Worm (Caenorhabditis elegans): ENCODE measurements around the gene Y37E11AL.3.

Y37E11AL.3 gene

ce11 chrIV:3721973-3722372 lies 27.2 kb downstream of the Y37E11AL.3 start:
- TF ChIP-seq elt-2 (tag; optimal IDR thresholded peaks at IDR 0.05): peak; percentile 52
- no peak for TF ChIP-seq pag-3 (tag; optimal IDR thresholded peaks at IDR 0.05; ENCODE audit: borderline replicate concordance)

ce11 chrIV:3722690-3723089 lies 28.0 kb downstream of the Y37E11AL.3 start, which contains the start of gene Y37E11AM.4:
Gene Y37E11AM.4, minus strand, starts transcription at chrIV:3722790.
- TF ChIP-seq ceh-6 (GFP tag; optimal IDR thresholded peaks at IDR 0.05) (no peak), unc-42 (tag; optimal IDR thresholded peaks at IDR 0.05) (no peak), nfya-1 (tag; optimal IDR thresholded peaks at IDR 0.05) (no peak), tbx-2 (tag; optimal IDR thresholded peaks at IDR 0.05) (no peak), pha-4 (tag; optimal IDR thresholded peaks at IDR 0.05) (no peak), ztf-16 (tag; optimal IDR thresholded peaks at IDR 0.05) (no peak)

DNA sequence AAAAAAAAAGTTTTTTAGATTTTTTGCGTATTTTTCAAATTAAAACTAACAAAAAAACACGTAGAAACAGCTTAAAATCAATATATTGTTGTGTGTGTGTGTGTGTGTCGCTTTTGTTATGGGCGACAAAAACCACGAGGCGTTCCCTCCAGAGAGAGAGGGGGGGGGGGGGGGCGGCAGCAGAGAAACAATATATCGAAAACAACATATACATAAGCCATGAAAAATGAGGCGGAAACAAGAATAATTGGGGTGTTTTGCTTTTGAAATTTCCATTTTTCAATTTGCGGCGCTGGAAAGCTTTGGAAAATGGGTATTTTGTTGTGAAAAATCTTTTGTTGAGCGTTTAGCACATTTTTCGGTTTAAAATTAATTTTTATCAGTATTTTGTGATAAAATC lies 30.6 kb downstream of the Y37E11AL.3 start, which contains the start of gene Y37E11AM.2:
TSS of gene Y37E11AM.2 (minus strand) at position 101 of the 400 bp plus-strand sequence.
- TF ChIP-seq gmeb-2 (tag; optimal IDR thresholded peaks at IDR 0.05) (no peak), F13H6.1 (tag; optimal IDR thresholded peaks at IDR 0.05) (no peak), dve-1 (tag; optimal IDR thresholded peaks at IDR 0.05) (no peak), ref-2 (tag; optimal IDR thresholded peaks at IDR 0.05) (no peak), C38D4.7 (GFP tag; optimal IDR thresholded peaks at IDR 0.05) (no peak), rnt-1 (tag; optimal IDR thresholded peaks at IDR 0.05) (no peak), ceh-22 (tag; optimal IDR thresholded peaks at IDR 0.05) (no peak), ceh-24 (tag; optimal IDR thresholded peaks at IDR 0.05) (no peak), lim-6 (tag; optimal IDR thresholded peaks at IDR 0.05) (no peak), T23F11.4 (GFP tag; optimal IDR thresholded peaks at IDR 0.05) (no peak)

ce11 chrIV:3725845-3726244 lies 31.1 kb downstream of the Y37E11AL.3 start, which contains the start of gene smgl-2:
Gene smgl-2, plus strand, starts transcription at chrIV:3726164.
- TF ChIP-seq elt-2 (tag; optimal IDR thresholded peaks at IDR 0.05) (no peak), unc-55 (GFP tag; optimal IDR thresholded peaks at IDR 0.05) (peak; percentile 62), npax-4 (tag; optimal IDR thresholded peaks at IDR 0.05) (no peak), pag-3 (tag; optimal IDR thresholded peaks at IDR 0.05; ENCODE audit: borderline replicate concordance) (no peak), elt-4 (tag; optimal IDR thresholded peaks at IDR 0.05) (no peak), hlh-30 (tag; optimal IDR thresholded peaks at IDR 0.05; ENCODE audit: insufficient read depth) (no peak), pha-4 (tag; optimal IDR thresholded peaks at IDR 0.05) (no peak), ttx-3 (tag; optimal IDR thresholded peaks at IDR 0.05) (no peak), pat-9 (tag; optimal IDR thresholded peaks at IDR 0.05) (no peak), eyg-1 (tag; optimal IDR thresholded peaks at IDR 0.05) (no peak), pax-1 (tag; optimal IDR thresholded peaks at IDR 0.05) (no peak), fax-1 (tag; optimal IDR thresholded peaks at IDR 0.05) (no peak), unc-42 (tag; optimal IDR thresholded peaks at IDR 0.05) (peak; percentile 7), ama-1 (optimal IDR thresholded peaks at IDR 0.05) (no peak), sdc-2 (tag; optimal IDR thresholded peaks at IDR 0.05) (no peak), nfya-1 (tag; optimal IDR thresholded peaks at IDR 0.05) (peak; percentile 68)

ce11 chrIV:3731430-3731829 lies 36.7 kb downstream of the Y37E11AL.3 start:
- no peak for TF ChIP-seq nhr-11 (tag; optimal IDR thresholded peaks at IDR 0.05)
- no peak for TF ChIP-seq F13H6.1 (tag; optimal IDR thresholded peaks at IDR 0.05)
- TF ChIP-seq elt-4 (tag; optimal IDR thresholded peaks at IDR 0.05): peak; percentile 67
- TF ChIP-seq pag-3 (tag; optimal IDR thresholded peaks at IDR 0.05; ENCODE audit: borderline replicate concordance): no peak

DNA sequence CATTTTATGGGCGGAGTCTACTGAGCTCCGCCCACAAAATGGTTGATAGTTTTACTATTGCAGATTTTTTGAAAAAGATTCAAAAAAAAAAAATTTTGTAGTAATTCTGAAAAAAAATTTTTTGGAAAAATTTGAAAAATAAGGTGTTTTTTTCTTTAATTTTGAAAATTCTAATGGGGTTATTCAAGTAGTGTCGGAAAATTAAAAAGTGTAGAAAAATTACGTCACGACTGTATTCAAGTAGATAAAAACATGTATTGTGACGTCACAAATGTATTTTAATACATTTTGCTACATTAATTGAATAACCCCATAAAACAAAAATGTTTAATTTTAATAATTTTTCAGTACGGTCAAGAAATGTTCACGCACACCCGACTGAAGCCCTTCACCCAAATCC lies 38.6 kb downstream of the Y37E11AL.3 start:
- TF ChIP-seq ceh-48 (tag; optimal IDR thresholded peaks at IDR 0.05) (no peak), ceh-6 (GFP tag; optimal IDR thresholded peaks at IDR 0.05) (no peak), C08G9.2 (tag; optimal IDR thresholded peaks at IDR 0.05) (no peak), hlh-6 (tag; optimal IDR thresholded peaks at IDR 0.05) (no peak), mec-3 (tag; optimal IDR thresholded peaks at IDR 0.05; ENCODE audit: borderline replicate concordance) (no peak), unc-86 (tag; optimal IDR thresholded peaks at IDR 0.05) (no peak), hlh-13 (GFP tag; optimal IDR thresholded peaks at IDR 0.05) (no peak), ceh-30 (tag; optimal IDR thresholded peaks at IDR 0.05) (no peak), pros-1 (tag; optimal IDR thresholded peaks at IDR 0.05) (no peak), nhr-11 (tag; optimal IDR thresholded peaks at IDR 0.05) (no peak), ceh-18 (tag; optimal IDR thresholded peaks at IDR 0.05) (no peak)
